Fruit fly (Drosophila melanogaster): Measurements from ENCODE around the gene Nlp.

Gene Nlp

dm6 chr3R:30039494-30039893, 34.9 kb downstream of the Nlp start, which contains the start of the genes janA, Sry-alpha and Sry-beta (continued):
- TF ChIP-seq Opbp (GFP tag; IDR thresholded peaks at IDR 0.05; ENCODE audit: partially characterized antibody): peak; percentile 98
- TF ChIP-seq ERR (GFP tag; optimal IDR thresholded peaks at IDR 0.05): no peak
- TF ChIP-seq tin (GFP tag; optimal IDR thresholded peaks at IDR 0.05): no peak
- TF ChIP-seq CG14860 (GFP tag; IDR thresholded peaks at IDR 0.05; ENCODE audit: partially characterized antibody): peak; percentile 99
- TF ChIP-seq H15 (GFP tag; IDR thresholded peaks at IDR 0.05): no peak
- no peak for TF ChIP-seq salm (tag; optimal IDR thresholded peaks at IDR 0.05)
- no peak for TF ChIP-seq Chrac-16 (GFP tag; optimal IDR thresholded peaks at IDR 0.05)
- TF ChIP-seq HLH54F (GFP tag; optimal IDR thresholded peaks at IDR 0.05): no peak
- peak; percentile 96 for TF ChIP-seq CG7963 (GFP tag; IDR thresholded peaks at IDR 0.05; ENCODE audit: partially characterized antibody)
- TF ChIP-seq CG13424 (tag; optimal IDR thresholded peaks at IDR 0.05): peak; percentile 16
- TF ChIP-seq CG9215 (GFP tag; IDR thresholded peaks at IDR 0.05): peak; percentile 4; the same call in 1 of the 2 replicates
- TF ChIP-seq zen (tag; optimal IDR thresholded peaks at IDR 0.05): peak; percentile 35
- TF ChIP-seq CG30020 (tag; optimal IDR thresholded peaks at IDR 0.05): peak; percentile 67
- TF ChIP-seq nmo (GFP tag; optimal IDR thresholded peaks at IDR 0.05): peak; percentile 47
- no peak for TF ChIP-seq H2.0 (GFP tag; IDR thresholded peaks at IDR 0.05)
- peak; percentile 40 for TF ChIP-seq Ets65A (GFP tag)
- peak; percentile 97 for TF ChIP-seq CG42726 (GFP tag; IDR thresholded peaks at IDR 0.05; ENCODE audit: partially characterized antibody)
- TF ChIP-seq Dref (GFP tag; IDR thresholded peaks at IDR 0.05): peak; percentile 92
- TF ChIP-seq en (GFP tag; optimal IDR thresholded peaks at IDR 0.05): no peak
- TF ChIP-seq Dp (GFP tag; optimal IDR thresholded peaks at IDR 0.05): peak; percentile 63
- TF ChIP-seq da (GFP tag; optimal IDR thresholded peaks at IDR 0.05): no peak
- no peak for TF ChIP-seq D19B (GFP tag; optimal IDR thresholded peaks at IDR 0.05)
- TF ChIP-seq CG17829 (tag; optimal IDR thresholded peaks at IDR 0.05): peak; percentile 63
- TF ChIP-seq CG34224 (GFP tag; IDR thresholded peaks at IDR 0.05; ENCODE audit: partially characterized antibody): peak; percentile 100
- TF ChIP-seq ewg (GFP tag; optimal IDR thresholded peaks at IDR 0.05): no peak
- TF ChIP-seq sug (tag; optimal IDR thresholded peaks at IDR 0.05): no peak
- TF ChIP-seq MBD-R2 (GFP tag; IDR thresholded peaks at IDR 0.05): peak; percentile 93
- TF ChIP-seq Myb (GFP tag; optimal IDR thresholded peaks at IDR 0.05): peak; percentile 29
- no peak for TF ChIP-seq yki (optimal IDR thresholded peaks at IDR 0.05)
- peak; percentile 100 for TF ChIP-seq sna (GFP tag; IDR thresholded peaks at IDR 0.05; ENCODE audit: partially characterized antibody)
- no peak for TF ChIP-seq Side (GFP tag; optimal IDR thresholded peaks at IDR 0.05)
- TF ChIP-seq CG6272 (GFP tag; IDR thresholded peaks at IDR 0.05): peak; percentile 29; the same call in 1 of the 2 replicates
- TF ChIP-seq CG18476 (GFP tag; optimal IDR thresholded peaks at IDR 0.05): no peak
- peak; percentile 38 for TF ChIP-seq CG17186 (GFP tag; optimal IDR thresholded peaks at IDR 0.05)
- no peak for TF ChIP-seq lbe (GFP tag; optimal IDR thresholded peaks at IDR 0.05)
- TF ChIP-seq CG34422 (GFP tag; IDR thresholded peaks at IDR 0.05): peak; percentile 59; the same call in 1 of the 3 replicates
- TF ChIP-seq Dll (GFP tag; IDR thresholded peaks at IDR 0.05; ENCODE audit: partially characterized antibody): peak; percentile 100
- TF ChIP-seq Ets97D (GFP tag; optimal IDR thresholded peaks at IDR 0.05): peak; percentile 44
- TF ChIP-seq CG5245 (GFP tag; optimal IDR thresholded peaks at IDR 0.05): no peak
- peak; percentile 30 for TF ChIP-seq CG13775 (GFP tag; optimal IDR thresholded peaks at IDR 0.05)
- TF ChIP-seq Bdp1 (GFP tag; optimal IDR thresholded peaks at IDR 0.05): no peak
- no peak for TF ChIP-seq crol (GFP tag; IDR thresholded peaks at IDR 0.05)
- no peak for TF ChIP-seq CG6254 (GFP tag; optimal IDR thresholded peaks at IDR 0.05)
- TF ChIP-seq dpn (GFP tag; optimal IDR thresholded peaks at IDR 0.05): peak in 1 of 2 experiments; percentile 16
- peak; percentile 49; the same call in 1 of the 3 replicates for TF ChIP-seq Dbx (GFP tag; IDR thresholded peaks at IDR 0.05)
- TF ChIP-seq CG14710 (tag; optimal IDR thresholded peaks at IDR 0.05): peak; percentile 62
- peak; percentile 52 for TF ChIP-seq CG3847 (GFP tag; IDR thresholded peaks at IDR 0.05)
- TF ChIP-seq prd (optimal IDR thresholded peaks at IDR 0.05): no peak
- peak; percentile 10; the same call in 1 of the 3 replicates for TF ChIP-seq prd (GFP tag; IDR thresholded peaks at IDR 0.05)
- no peak for TF ChIP-seq Aef1 (GFP tag; IDR thresholded peaks at IDR 0.05)
- no peak for TF ChIP-seq ttk (GFP tag; IDR thresholded peaks at IDR 0.05)
- TF ChIP-seq Dad (GFP tag; optimal IDR thresholded peaks at IDR 0.05): no peak

Measured in whole organism, embryonic.